Worm (Caenorhabditis elegans) whole organism, L2 larva: ENCODE results near the gene Y57A10A.24.

Experiments
- alr-1 ChIP-seq: fragments of 150-350 bp; optimal IDR thresholded peaks from 2 replicates; lab custom pipeline; 2014; ENCODE audit warnings: missing biosample characterization, missing genetic modification characterization
- ama-1 ChIP-seq: fragments of 150-350 bp; optimal IDR thresholded peaks from 2 replicates; lab custom pipeline; 2018; ENCODE audit warnings: inconsistent platforms
- egl-27 ChIP-seq: sonication (generic microtip); optimal IDR thresholded peaks from 3 replicates; lab custom pipeline; 2017; ENCODE audit warnings: missing biosample characterization, missing genetic modification reagents, missing genetic modification characterization
- nhr-10 ChIP-seq: sonication (generic microtip); optimal IDR thresholded peaks from 2 replicates; lab custom pipeline; 2017; ENCODE audit warnings: missing biosample characterization, missing genetic modification characterization
- peb-1 ChIP-seq: fragments of 150-350 bp; optimal IDR thresholded peaks from 2 replicates; lab custom pipeline; 2014; ENCODE audit warnings: missing biosample characterization, missing genetic modification characterization
- unc-62 ChIP-seq: fragments of 150-350 bp; optimal IDR thresholded peaks from 2 replicates; lab custom pipeline; 2014; ENCODE audit warnings: missing biosample characterization, missing genetic modification reagents, missing genetic modification characterization

DNA sequence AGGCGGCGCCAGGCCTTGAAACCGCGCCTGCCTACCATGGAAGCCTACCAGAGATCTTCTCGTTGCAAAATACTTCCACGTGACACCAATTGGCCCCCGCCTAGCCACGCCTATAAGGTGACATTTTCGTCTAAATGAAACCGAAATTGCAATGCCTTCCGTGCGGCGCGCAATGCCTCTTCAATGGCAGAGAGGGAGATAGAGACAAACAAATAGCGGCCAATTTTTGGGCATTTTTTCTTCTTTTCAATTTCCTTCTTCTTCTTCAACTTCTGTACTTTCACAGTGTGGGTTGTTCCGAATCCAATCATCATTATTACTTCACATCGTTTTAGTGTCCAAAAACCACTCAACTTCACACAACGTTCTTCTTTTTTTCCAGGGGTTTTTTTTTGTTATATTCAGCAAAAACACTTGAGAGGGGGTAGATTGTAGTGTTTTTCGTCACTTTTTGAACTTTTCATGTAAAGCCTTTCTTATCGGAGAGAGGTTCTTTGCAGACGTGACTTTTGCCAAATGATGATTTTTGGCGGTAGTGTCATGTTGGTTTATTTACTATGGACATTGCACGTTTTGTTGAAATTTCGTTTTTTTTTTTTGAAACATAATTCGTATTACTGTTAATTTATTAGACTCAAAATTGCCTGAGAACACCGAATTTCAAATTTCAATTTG, 18.5 kb downstream of the Y57A10A.24 start:
- TF ChIP-seq nhr-10 (tag; lab: Kevin White, UChicago) (no peak), ama-1 (no peak), egl-27 (tag; lab: Kevin White, UChicago) (no peak), unc-62 (no peak), alr-1 (tag; lab: Kevin White, UChicago) (no peak), peb-1 (no peak)
